Fruit fly (Drosophila melanogaster): ENCODE results near the gene PolG1.

Gene PolG1

dm6 chr2L:13827557-13827956, at the start of gene PolG1:
Gene PolG1, minus strand, starts transcription at chr2L:13827772.
- TF ChIP-seq CG34224 (GFP tag; IDR thresholded peaks at IDR 0.05; ENCODE audit: partially characterized antibody) (peak; percentile 20; the same call in 1 of the 3 replicates), MESR4 (GFP tag; optimal IDR thresholded peaks at IDR 0.05) (peak; percentile 14), E2f2 (GFP tag; IDR thresholded peaks at IDR 0.05) (peak; percentile 31), Myb (GFP tag; optimal IDR thresholded peaks at IDR 0.05) (peak; percentile 81), kni (GFP tag; optimal IDR thresholded peaks at IDR 0.05) (no peak), Ets65A (GFP tag) (no peak), YL-1 (GFP tag; optimal IDR thresholded peaks at IDR 0.05) (peak; percentile 24), pzg (GFP tag; optimal IDR thresholded peaks at IDR 0.05) (peak; percentile 29), ac (GFP tag; optimal IDR thresholded peaks at IDR 0.05) (no peak), CG6683 (GFP tag; optimal IDR thresholded peaks at IDR 0.05) (no peak), CG4617 (GFP tag; optimal IDR thresholded peaks at IDR 0.05; ENCODE audit: borderline replicate concordance) (peak; percentile 22), Dp (GFP tag; optimal IDR thresholded peaks at IDR 0.05) (peak; percentile 38), CG13287 (GFP tag; IDR thresholded peaks at IDR 0.05; ENCODE audit: partially characterized antibody) (peak; percentile 28; the same call in 1 of the 2 replicates), amos (GFP tag; IDR thresholded peaks at IDR 0.05; ENCODE audit: partially characterized antibody) (0 out of 2 replicates have a peak, but pooled peaks have one; percentile 8), CG9797 (GFP tag; optimal IDR thresholded peaks at IDR 0.05) (peak; percentile 64), MBD-R2 (GFP tag; IDR thresholded peaks at IDR 0.05) (peak; percentile 58), CG2116 (GFP tag; optimal IDR thresholded peaks at IDR 0.05) (peak; percentile 12), BEAF-32 (GFP tag; optimal IDR thresholded peaks at IDR 0.05) (peak; percentile 28), gfzf (GFP tag; optimal IDR thresholded peaks at IDR 0.05) (peak; percentile 66)

dm6 chr2L:13876698-13877097, 49.1 kb upstream of the PolG1 start:
- TF ChIP-seq btn (GFP tag; optimal IDR thresholded peaks at IDR 0.05) (no peak), tna (GFP tag; IDR thresholded peaks at IDR 0.05; ENCODE audit: partially characterized antibody) (no peak), Doc3 (GFP tag; IDR thresholded peaks at IDR 0.05; ENCODE audit: partially characterized antibody) (no peak), CG12299 (tag; optimal IDR thresholded peaks at IDR 0.05) (no peak), phol (tag; optimal IDR thresholded peaks at IDR 0.05) (peak; percentile 65), CG8478 (optimal IDR thresholded peaks at IDR 0.05) (no peak), ken (GFP tag; IDR thresholded peaks at IDR 0.05) (no peak), Blimp-1 (GFP tag; optimal IDR thresholded peaks at IDR 0.05) (peak; percentile 61), dmrt99B (tag; optimal IDR thresholded peaks at IDR 0.05) (peak; percentile 63), CG8924 (tag; optimal IDR thresholded peaks at IDR 0.05) (peak; percentile 47), Oaz (GFP tag; IDR thresholded peaks at IDR 0.05) (no peak), stwl (tag; optimal IDR thresholded peaks at IDR 0.05) (no peak), eve (GFP tag; optimal IDR thresholded peaks at IDR 0.05) (peak in 1 of 2 experiments; percentile 51), Ets97D (GFP tag; optimal IDR thresholded peaks at IDR 0.05) (no peak), CG18262 (tag; optimal IDR thresholded peaks at IDR 0.05) (peak; percentile 80), zf30C (GFP tag; optimal IDR thresholded peaks at IDR 0.05) (peak; percentile 39), ftz-f1 (GFP tag; optimal IDR thresholded peaks at IDR 0.05) (no peak), dmrt11E (tag; optimal IDR thresholded peaks at IDR 0.05) (peak; percentile 64), CG30020 (tag; optimal IDR thresholded peaks at IDR 0.05) (no peak), ewg (GFP tag; optimal IDR thresholded peaks at IDR 0.05) (peak; percentile 10), CG15601 (tag; optimal IDR thresholded peaks at IDR 0.05) (peak; percentile 36), klu (GFP tag; IDR thresholded peaks at IDR 0.05) (no peak), CG13424 (tag; optimal IDR thresholded peaks at IDR 0.05) (peak; percentile 57), Ssrp (tag; optimal IDR thresholded peaks at IDR 0.05) (peak; percentile 57), Asciz (GFP tag; optimal IDR thresholded peaks at IDR 0.05) (peak; percentile 41), tup (GFP tag; optimal IDR thresholded peaks at IDR 0.05) (no peak), ap (GFP tag; IDR thresholded peaks at IDR 0.05) (no peak), bowl (GFP tag; IDR thresholded peaks at IDR 0.05) (no peak), Sox102F (GFP tag; optimal IDR thresholded peaks at IDR 0.05) (peak; percentile 41), kay (GFP tag; optimal IDR thresholded peaks at IDR 0.05) (peak; percentile 13), CG1832 (GFP tag; optimal IDR thresholded peaks at IDR 0.05) (no peak)

All from whole organism, embryonic.